Fruit fly (Drosophila melanogaster): ENCODE measurements around the gene CG31917.

Gene CG31917

DNA sequence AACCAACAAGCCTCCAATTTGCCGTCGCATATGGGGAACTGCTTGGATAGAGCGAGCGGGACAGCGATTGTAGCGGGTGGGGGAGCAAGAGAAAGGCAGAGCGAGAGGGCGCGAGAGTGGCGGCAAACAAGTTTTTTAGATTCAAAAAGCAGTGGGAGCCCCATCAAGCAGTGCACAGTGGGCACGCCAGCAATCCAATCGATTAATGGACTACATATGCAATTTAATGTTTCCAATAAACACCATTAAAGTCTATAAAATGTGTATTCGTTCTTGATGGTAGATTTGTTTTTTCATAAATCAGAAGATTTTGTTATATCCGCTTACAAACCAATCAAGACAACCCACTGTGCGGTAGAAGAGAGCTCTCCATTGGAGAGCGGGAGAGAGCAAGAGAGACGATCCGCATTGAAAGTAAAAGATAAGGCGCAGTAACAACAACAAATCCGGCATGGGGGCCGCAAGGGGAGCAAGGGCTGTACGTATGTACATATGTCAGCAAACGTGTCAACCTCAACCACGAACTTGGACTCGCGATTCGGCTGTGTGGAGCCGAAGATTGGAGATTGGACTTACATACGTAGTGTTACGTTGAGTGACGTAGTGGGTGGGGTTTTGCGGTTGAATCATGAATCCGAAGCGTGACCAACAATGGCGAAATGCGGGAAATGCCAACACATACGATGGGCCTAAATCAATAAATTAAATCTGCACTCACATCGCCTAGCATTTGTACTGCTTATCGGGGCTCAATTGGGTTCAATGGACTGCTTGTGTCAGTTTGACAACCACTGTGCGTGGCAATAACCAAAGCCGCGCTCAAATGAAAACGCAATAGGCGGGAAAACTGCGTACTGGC lies 13.0 kb downstream of the CG31917 start (continued):
- peak; percentile 99 for TF ChIP-seq gce (GFP tag; IDR thresholded peaks at IDR 0.05)
- peak; percentile 99 for TF ChIP-seq cato (GFP tag; optimal IDR thresholded peaks at IDR 0.05; ENCODE audit: borderline replicate concordance)
- peak; percentile 100 for TF ChIP-seq CG4707 (GFP tag; optimal IDR thresholded peaks at IDR 0.05)
- TF ChIP-seq CG5953 (GFP tag; IDR thresholded peaks at IDR 0.05) = peak; percentile 99
- peak; percentile 95 for TF ChIP-seq corto (GFP tag; optimal IDR thresholded peaks at IDR 0.05)
- TF ChIP-seq CG16779 (GFP tag; IDR thresholded peaks at IDR 0.05) = peak; percentile 98
- TF ChIP-seq CG4360 (GFP tag; IDR thresholded peaks at IDR 0.05) = peak; percentile 92
- TF ChIP-seq Dip3 (GFP tag; optimal IDR thresholded peaks at IDR 0.05) = peak; percentile 99
- TF ChIP-seq usp (GFP tag; optimal IDR thresholded peaks at IDR 0.05) = no peak
- TF ChIP-seq Tbp (GFP tag; optimal IDR thresholded peaks at IDR 0.05) = no peak
- peak; percentile 100 for TF ChIP-seq gem (tag; optimal IDR thresholded peaks at IDR 0.05)
- TF ChIP-seq crp (GFP tag; optimal IDR thresholded peaks at IDR 0.05) = peak; percentile 35 to 77
- TF ChIP-seq CG9797 (GFP tag; optimal IDR thresholded peaks at IDR 0.05) = peak; percentile 67
- TF ChIP-seq pan (optimal IDR thresholded peaks at IDR 0.05) = no peak
- peak in 1 of 2 experiments; percentile 99 for TF ChIP-seq pan (GFP tag; optimal IDR thresholded peaks at IDR 0.05 in 1 of 2, IDR thresholded peaks at IDR 0.05 in 1 of 2)
- peak; percentile 99 for TF ChIP-seq Side (GFP tag; optimal IDR thresholded peaks at IDR 0.05)
- peak; percentile 99 for TF ChIP-seq CG12391 (tag; optimal IDR thresholded peaks at IDR 0.05)
- TF ChIP-seq CG17361 (GFP tag; IDR thresholded peaks at IDR 0.05) = peak; percentile 99
- TF ChIP-seq CG31224 (GFP tag; IDR thresholded peaks at IDR 0.05) = peak; percentile 97
- peak; percentile 65 for TF ChIP-seq CG14860 (GFP tag; IDR thresholded peaks at IDR 0.05; ENCODE audit: partially characterized antibody)
- TF ChIP-seq Myb (GFP tag; optimal IDR thresholded peaks at IDR 0.05) = peak; percentile 94
- peak; percentile 99 for TF ChIP-seq H2.0 (GFP tag; IDR thresholded peaks at IDR 0.05)
- TF ChIP-seq Hmr (GFP tag; optimal IDR thresholded peaks at IDR 0.05) = peak; percentile 98
- TF ChIP-seq CG14050 (GFP tag; IDR thresholded peaks at IDR 0.05) = peak; percentile 99
- TF ChIP-seq Ravus (GFP tag; IDR thresholded peaks at IDR 0.05) = peak; percentile 98
- peak; percentile 99 for TF ChIP-seq CG10959 (GFP tag; IDR thresholded peaks at IDR 0.05)
- peak; percentile 99 for TF ChIP-seq CG13775 (GFP tag; optimal IDR thresholded peaks at IDR 0.05)
- TF ChIP-seq Aef1 (GFP tag; IDR thresholded peaks at IDR 0.05) = peak; percentile 99
- TF ChIP-seq da (GFP tag; optimal IDR thresholded peaks at IDR 0.05) = peak; percentile 99
- peak; percentile 99 for TF ChIP-seq NFAT (GFP tag; IDR thresholded peaks at IDR 0.05)
- TF ChIP-seq dimm (GFP tag; IDR thresholded peaks at IDR 0.05) = peak; percentile 98
- peak; percentile 97 for TF ChIP-seq fd3F (GFP tag; optimal IDR thresholded peaks at IDR 0.05)
- no peak for TF ChIP-seq fru (optimal IDR thresholded peaks at IDR 0.05)
- peak; percentile 99 for TF ChIP-seq CG4282 (GFP tag; optimal IDR thresholded peaks at IDR 0.05)
- TF ChIP-seq CG32532 (GFP tag; IDR thresholded peaks at IDR 0.05) = peak; percentile 99
- TF ChIP-seq CG11696 (GFP tag; IDR thresholded peaks at IDR 0.05) = peak; percentile 96
- peak; percentile 98 for TF ChIP-seq CG4820 (GFP tag; optimal IDR thresholded peaks at IDR 0.05)
- peak; percentile 99 for TF ChIP-seq PHDP (tag; optimal IDR thresholded peaks at IDR 0.05)
- TF ChIP-seq CG17328 (GFP tag; IDR thresholded peaks at IDR 0.05) = peak; percentile 99
- no peak for TF ChIP-seq Hr39 (optimal IDR thresholded peaks at IDR 0.05)
- TF ChIP-seq dmrt99B (tag; optimal IDR thresholded peaks at IDR 0.05) = peak; percentile 99
- peak; percentile 78 for TF ChIP-seq fd102C (GFP tag; optimal IDR thresholded peaks at IDR 0.05)
- peak; percentile 97 for TF ChIP-seq Taf1 (GFP tag; IDR thresholded peaks at IDR 0.05)
- peak; percentile 97 for TF ChIP-seq CG15696 (tag; optimal IDR thresholded peaks at IDR 0.05)
- TF ChIP-seq CG14965 (GFP tag; optimal IDR thresholded peaks at IDR 0.05; ENCODE audit: borderline replicate concordance) = peak; percentile 92
- TF ChIP-seq NC2β (GFP tag; optimal IDR thresholded peaks at IDR 0.05) = peak; percentile 99
- TF ChIP-seq Scr (GFP tag; IDR thresholded peaks at IDR 0.05; ENCODE audit: partially characterized antibody) = peak; percentile 39; the same call in 1 of the 2 replicates
- TF ChIP-seq sug (tag; optimal IDR thresholded peaks at IDR 0.05) = peak; percentile 100
- TF ChIP-seq Atf3 (GFP tag; optimal IDR thresholded peaks at IDR 0.05) = peak; percentile 99
- peak; percentile 94 for TF ChIP-seq CG17802 (tag; optimal IDR thresholded peaks at IDR 0.05)

Data from whole organism, embryonic.